Fruit fly (Drosophila melanogaster) Kc167 (cell line): ENCODE measurements around the gene Polr2A.

Experiments
- Myc ChIP-seq: fragments of >200 bp; optimal IDR thresholded peaks from 2 replicates; lab custom pipeline; 2017; ENCODE audit warnings: missing external identifiers
- Sin3A ChIP-seq: fragments of >200 bp; optimal IDR thresholded peaks from 2 replicates; lab custom pipeline; 2018; ENCODE audit warnings: missing external identifiers
- h ChIP-seq: fragments of >200 bp; optimal IDR thresholded peaks from 3 replicates; lab custom pipeline; 2018; ENCODE audit warnings: missing external identifiers
- insv ChIP-seq: fragments of >200 bp; optimal IDR thresholded peaks from 3 replicates; lab custom pipeline; 2018; ENCODE audit warnings: missing external identifiers
- psq ChIP-seq: fragments of >200 bp; optimal IDR thresholded peaks from 2 replicates; lab custom pipeline; 2017; ENCODE audit warnings: missing external identifiers
- ttk ChIP-seq: sonication (Bioruptor generic); optimal IDR thresholded peaks from 2 replicates; lab custom pipeline; 2017; ENCODE audit warnings: missing external identifiers

The Polr2A gene

dm6 chrX:11548701-11549100 lies 21.4 kb downstream of the Polr2A start:
- no peak for TF ChIP-seq ttk

dm6 chrX:11546941-11547340 lies 23.2 kb downstream of the Polr2A start:
- no peak for TF ChIP-seq ttk
- TF ChIP-seq psq (lab: Kevin White, UChicago): no peak
- TF ChIP-seq Myc (lab: Kevin White, UChicago): no peak
- no peak for TF ChIP-seq insv (lab: Kevin White, UChicago)
- no peak for TF ChIP-seq h

- TF ChIP-seq ttk (no peak), psq (lab: Kevin White, UChicago) (no peak), h (no peak), Sin3A (no peak), Myc (lab: Kevin White, UChicago) (no peak), insv (lab: Kevin White, UChicago) (no peak)
These were observed 25.1 kb downstream of the Polr2A start for dm6 chrX:11544951-11545426.

- no peak for TF ChIP-seq psq (lab: Kevin White, UChicago)
- TF ChIP-seq Sin3A: no peak
These were observed 25.8 kb downstream of the Polr2A start for dm6 chrX:11544110-11544950.

dm6 chrX:11543318-11543717 lies 26.8 kb downstream of the Polr2A start:
- TF ChIP-seq ttk: no peak
- TF ChIP-seq insv (lab: Kevin White, UChicago): no peak
- TF ChIP-seq h: no peak
- no peak for TF ChIP-seq psq (lab: Kevin White, UChicago)
- no peak for TF ChIP-seq Myc (lab: Kevin White, UChicago)
- TF ChIP-seq Sin3A: no peak

- TF ChIP-seq psq (lab: Kevin White, UChicago): no peak
- TF ChIP-seq insv (lab: Kevin White, UChicago): no peak
- no peak for TF ChIP-seq h
- TF ChIP-seq ttk: no peak
- TF ChIP-seq Myc (lab: Kevin White, UChicago): no peak
- TF ChIP-seq Sin3A: no peak
These were observed 27.6 kb downstream of the Polr2A start for dm6 chrX:11542502-11542901.

- TF ChIP-seq h: no peak
- no peak for TF ChIP-seq Myc (lab: Kevin White, UChicago)
- no peak for TF ChIP-seq Sin3A
- no peak for TF ChIP-seq psq (lab: Kevin White, UChicago)
- TF ChIP-seq ttk: no peak
- TF ChIP-seq insv (lab: Kevin White, UChicago): no peak
These were observed 38.9 kb downstream of the Polr2A start for dm6 chrX:11531245-11531644.

- TF ChIP-seq psq (lab: Kevin White, UChicago) (no peak), insv (lab: Kevin White, UChicago) (no peak), Myc (lab: Kevin White, UChicago) (no peak), h (no peak), ttk (no peak), Sin3A (no peak)
These were observed 42.0 kb downstream of the Polr2A start for dm6 chrX:11528026-11528702.

dm6 chrX:11527088-11527635 lies 43.0 kb downstream of the Polr2A start:
- TF ChIP-seq psq (lab: Kevin White, UChicago) (no peak), ttk (no peak), Myc (lab: Kevin White, UChicago) (no peak), h (no peak), Sin3A (no peak), insv (lab: Kevin White, UChicago) (no peak)

- TF ChIP-seq insv (lab: Kevin White, UChicago) (no peak), Myc (lab: Kevin White, UChicago) (no peak), h (no peak), psq (lab: Kevin White, UChicago) (no peak), Sin3A (no peak), ttk (no peak)
These were observed 46.2 kb downstream of the Polr2A start for dm6 chrX:11523921-11524320.

- TF ChIP-seq psq (lab: Kevin White, UChicago) (no peak), Sin3A (no peak), ttk (no peak), insv (lab: Kevin White, UChicago) (no peak), h (no peak), Myc (lab: Kevin White, UChicago) (no peak)
These were observed 48.3 kb downstream of the Polr2A start for dm6 chrX:11521561-11522546.

dm6 chrX:11520209-11520608 lies 49.9 kb downstream of the Polr2A start:
- TF ChIP-seq ttk (no peak), psq (lab: Kevin White, UChicago) (no peak), h (no peak), Sin3A (no peak), insv (lab: Kevin White, UChicago) (no peak), Myc (lab: Kevin White, UChicago) (no peak)
